Fruit fly (Drosophila melanogaster): Measurements from ENCODE around the gene CG10979.

The CG10979 gene

dm6 chr3R:5789025-5789953, 5.2 kb upstream of the CG10979 start, which contains the start of the genes Hat1 and Rpn5 (continued):
- TF ChIP-seq dsx (GFP tag; optimal IDR thresholded peaks at IDR 0.05; ENCODE audit: poor library complexity, severe bottlenecking) = peak; percentile 51
- peak; percentile 71 for TF ChIP-seq fd59A (GFP tag; optimal IDR thresholded peaks at IDR 0.05)
- TF ChIP-seq Hr38 (GFP tag; optimal IDR thresholded peaks at IDR 0.05) = peak; percentile 30
- peak; percentile 67 for TF ChIP-seq CG3032 (tag; optimal IDR thresholded peaks at IDR 0.05)
- TF ChIP-seq salr (GFP tag; optimal IDR thresholded peaks at IDR 0.05) = peak; percentile 55 to 92
- TF ChIP-seq net (GFP tag; optimal IDR thresholded peaks at IDR 0.05) = peak; percentile 67
- TF ChIP-seq CG6276 (GFP tag; optimal IDR thresholded peaks at IDR 0.05) = no peak
- TF ChIP-seq CG9139 (GFP tag; optimal IDR thresholded peaks at IDR 0.05) = peak; percentile 8
- no peak for TF ChIP-seq CG16779 (tag; optimal IDR thresholded peaks at IDR 0.05)
- TF ChIP-seq CG3919 (GFP tag; optimal IDR thresholded peaks at IDR 0.05) = peak; percentile 86
- peak; percentile 92 for TF ChIP-seq CG10631 (GFP tag; optimal IDR thresholded peaks at IDR 0.05)
- peak; percentile 94 for TF ChIP-seq CG31627 (GFP tag; optimal IDR thresholded peaks at IDR 0.05)
- TF ChIP-seq CG8319 (GFP tag; optimal IDR thresholded peaks at IDR 0.05) = peak; percentile 72
- peak; percentile 77 for TF ChIP-seq vri (GFP tag; optimal IDR thresholded peaks at IDR 0.05)
- TF ChIP-seq CG34406 (GFP tag; optimal IDR thresholded peaks at IDR 0.05) = peak; percentile 76
- TF ChIP-seq CG4318 (GFP tag; optimal IDR thresholded peaks at IDR 0.05) = peak; percentile 64
- 0 out of 3 replicates have a peak, but pooled peaks have one; percentile 23 for TF ChIP-seq CG6163 (GFP tag; IDR thresholded peaks at IDR 0.05)
- TF ChIP-seq CG8119 (GFP tag; IDR thresholded peaks at IDR 0.05) = peak; percentile 48; the same call in 2 of the 3 replicates
- TF ChIP-seq CG15336 (GFP tag; IDR thresholded peaks at IDR 0.05) = peak; percentile 41; the same call in 1 of the 2 replicates
- peak; percentile 59 for TF ChIP-seq Lpt (GFP tag; optimal IDR thresholded peaks at IDR 0.05)
- peak; percentile 87 for TF ChIP-seq Sox102F (GFP tag; optimal IDR thresholded peaks at IDR 0.05)
- TF ChIP-seq topi (GFP tag; optimal IDR thresholded peaks at IDR 0.05) = peak; percentile 91
- TF ChIP-seq cyc (GFP tag; optimal IDR thresholded peaks at IDR 0.05) = peak; percentile 92
- TF ChIP-seq CG6792 (GFP tag; optimal IDR thresholded peaks at IDR 0.05) = peak; percentile 86
- TF ChIP-seq ss (GFP tag; optimal IDR thresholded peaks at IDR 0.05) = peak; percentile 20 to 57
- peak; percentile 92 for TF ChIP-seq lz (GFP tag; optimal IDR thresholded peaks at IDR 0.05)
- peak; percentile 61; the same call in 2 of the 3 replicates for TF ChIP-seq eg (GFP tag; IDR thresholded peaks at IDR 0.05)
- TF ChIP-seq Hr4 (GFP tag; optimal IDR thresholded peaks at IDR 0.05) = peak; percentile 89
- peak; percentile 65 for TF ChIP-seq CG6808 (GFP tag; optimal IDR thresholded peaks at IDR 0.05)

dm6 chr3R:5791497-5791896, 3.0 kb upstream of the CG10979 start, which contains the start of gene Hpf1:
Hpf1 (plus strand) TSS chr3R:5791879.
- TF ChIP-seq pdm3 (GFP tag; optimal IDR thresholded peaks at IDR 0.05) (peak; percentile 99), Gug (GFP tag; IDR thresholded peaks at IDR 0.05) (peak; percentile 98), esn (GFP tag; optimal IDR thresholded peaks at IDR 0.05) (peak; percentile 100), Ets21C (GFP tag; optimal IDR thresholded peaks at IDR 0.05) (peak; percentile 99), CG8319 (GFP tag; optimal IDR thresholded peaks at IDR 0.05) (peak; percentile 99), Hr4 (GFP tag; optimal IDR thresholded peaks at IDR 0.05) (peak; percentile 99), Met (GFP tag; optimal IDR thresholded peaks at IDR 0.05) (peak; percentile 99), CG4318 (GFP tag; optimal IDR thresholded peaks at IDR 0.05) (peak; percentile 98), CG6808 (GFP tag; optimal IDR thresholded peaks at IDR 0.05) (peak; percentile 98), CG15336 (GFP tag; IDR thresholded peaks at IDR 0.05) (peak; percentile 99), Lpt (GFP tag; optimal IDR thresholded peaks at IDR 0.05) (peak; percentile 99), fkh (GFP tag; optimal IDR thresholded peaks at IDR 0.05) (no peak), CG6854 (GFP tag; optimal IDR thresholded peaks at IDR 0.05) (peak; percentile 98), OdsH (GFP tag; optimal IDR thresholded peaks at IDR 0.05) (peak; percentile 100), achi (GFP tag; optimal IDR thresholded peaks at IDR 0.05) (peak; percentile 99), CG16779 (tag; optimal IDR thresholded peaks at IDR 0.05) (peak; percentile 98), eg (GFP tag; IDR thresholded peaks at IDR 0.05) (peak; percentile 99), CG7368 (GFP tag; optimal IDR thresholded peaks at IDR 0.05) (peak; percentile 99), cyc (GFP tag; optimal IDR thresholded peaks at IDR 0.05) (peak; percentile 99), lz (GFP tag; optimal IDR thresholded peaks at IDR 0.05) (peak; percentile 99), net (GFP tag; optimal IDR thresholded peaks at IDR 0.05) (peak; percentile 99), ss (GFP tag; optimal IDR thresholded peaks at IDR 0.05) (peak; percentile 95 to 98), CG9139 (GFP tag; optimal IDR thresholded peaks at IDR 0.05) (peak; percentile 96), CG10631 (GFP tag; optimal IDR thresholded peaks at IDR 0.05) (peak; percentile 99), Eip93F (GFP tag; optimal IDR thresholded peaks at IDR 0.05) (peak; percentile 99), Sox15 (GFP tag; optimal IDR thresholded peaks at IDR 0.05) (peak; percentile 99), CG3032 (tag; optimal IDR thresholded peaks at IDR 0.05) (peak; percentile 99), CG1621 (tag; optimal IDR thresholded peaks at IDR 0.05) (peak; percentile 99), acj6 (GFP tag; optimal IDR thresholded peaks at IDR 0.05) (peak; percentile 99), Sox102F (GFP tag; optimal IDR thresholded peaks at IDR 0.05) (peak; percentile 100), CG6792 (GFP tag; optimal IDR thresholded peaks at IDR 0.05) (peak; percentile 99), Sox14 (GFP tag; optimal IDR thresholded peaks at IDR 0.05) (peak; percentile 99), Ets96B (tag; optimal IDR thresholded peaks at IDR 0.05) (peak; percentile 99)
